Worm (Caenorhabditis elegans) whole organism, L1 larva: ENCODE measurements around the gene T05C12.1.

ENCODE experiments used
- C04F5.9 ChIP-seq: sonication (generic microtip); optimal IDR thresholded peaks from 2 replicates; lab custom pipeline; 2016; ENCODE audit warnings: missing genetic modification characterization, missing compliant biosample characterization
- aha-1 ChIP-seq: fragments of 150-350 bp; optimal IDR thresholded peaks from 2 replicates; lab custom pipeline; 2014; ENCODE audit warnings: missing biosample characterization, missing genetic modification characterization
- ama-1 ChIP-seq: fragments of 150-350 bp; optimal IDR thresholded peaks from 2 replicates; lab custom pipeline; 2014
- blmp-1 ChIP-seq: fragments of 150-350 bp; optimal IDR thresholded peaks from 2 replicates; lab custom pipeline; 2014; ENCODE audit warnings: missing biosample characterization, missing genetic modification characterization
- ceh-88 ChIP-seq: fragments of 200-800 bp; sonication (Bioruptor generic); IDR thresholded peaks from 2 replicates; pipeline ENCODE4 v1.3.6; 2022; ENCODE audit warnings: missing genetic modification characterization, missing compliant biosample characterization
- ceh-90 ChIP-seq: sonication (generic microtip); optimal IDR thresholded peaks from 2 replicates; lab custom pipeline; 2016; ENCODE audit warnings: missing genetic modification characterization, missing compliant biosample characterization
- ces-1 ChIP-seq: fragments of 150-350 bp; optimal IDR thresholded peaks from 2 replicates; lab custom pipeline; 2014; ENCODE audit warnings: missing biosample characterization, missing genetic modification reagents, missing genetic modification characterization
- dsc-1 ChIP-seq: sonication (generic microtip); optimal IDR thresholded peaks from 2 replicates; lab custom pipeline; 2016; ENCODE audit warnings: mild to moderate bottlenecking, missing genetic modification characterization, missing compliant biosample characterization
- efl-1 ChIP-seq, 4 experiments: fragments of 150-350 bp; optimal IDR thresholded peaks in 3 of 4; peaks in 1 of 4; 1 replicate in 1 of 4; 2 replicates in 3 of 4; lab custom pipeline; 2014; ENCODE audit warnings: missing biosample characterization in 2 of 4, missing genetic modification characterization in 2 of 4, missing genetic modification reagents in 2 of 4
- egl-13 ChIP-seq: sonication (generic microtip); optimal IDR thresholded peaks from 2 replicates; lab custom pipeline; 2016; ENCODE audit warnings: missing genotype, missing genetic modification reagents, missing genetic modification characterization, missing compliant biosample characterization
- elt-2 ChIP-seq: sonication (generic microtip); optimal IDR thresholded peaks from 2 replicates; lab custom pipeline; 2016; ENCODE audit warnings: missing genetic modification characterization, mild to moderate bottlenecking, inconsistent platforms, missing compliant biosample characterization, missing genetic modification reagents
- elt-3 ChIP-seq, 6 experiments: fragments of 150-350 bp in 1 of 6; sonication (generic microtip); optimal IDR thresholded peaks; 2 replicates each; lab custom pipeline; 2017 to 2018; ENCODE audit warnings: missing biosample characterization in 6 of 6, missing genetic modification characterization in 6 of 6, inconsistent platforms in 1 of 6
- ets-5 ChIP-seq: fragments of 200-800 bp; sonication (Bioruptor generic); IDR thresholded peaks from 2 replicates; pipeline ENCODE4 v1.3.6; 2022; ENCODE audit warnings: missing genetic modification characterization, missing compliant biosample characterization
- fos-1 ChIP-seq: fragments of 150-350 bp; optimal IDR thresholded peaks from 2 replicates; lab custom pipeline; 2014; ENCODE audit warnings: missing biosample characterization, missing genetic modification characterization
- hpl-2 ChIP-seq: fragments of 150-350 bp; optimal IDR thresholded peaks from 2 replicates; lab custom pipeline; 2014; ENCODE audit warnings: missing biosample characterization, missing genetic modification reagents, missing genetic modification characterization
- irx-1 ChIP-seq: sonication (generic microtip); optimal IDR thresholded peaks from 2 replicates; lab custom pipeline; 2016; ENCODE audit warnings: missing genetic modification characterization, missing compliant biosample characterization
- isw-1 ChIP-seq: fragments of 200-800 bp; sonication (Bioruptor generic); IDR thresholded peaks from 2 replicates; pipeline ENCODE4 v1.3.6; 2022; ENCODE audit warnings: missing genetic modification characterization, missing compliant biosample characterization
- jun-1 ChIP-seq: fragments of 150-350 bp; optimal IDR thresholded peaks from 2 replicates; lab custom pipeline; 2014; ENCODE audit warnings: missing biosample characterization, missing genetic modification reagents, missing genetic modification characterization
- lin-14 ChIP-seq: fragments of 200-800 bp; sonication (Bioruptor generic); optimal IDR thresholded peaks from 2 replicates; lab custom pipeline; 2018; ENCODE audit warnings: mild to moderate bottlenecking, missing genetic modification characterization, moderate library complexity, missing compliant biosample characterization
- lin-15B ChIP-seq: fragments of 150-350 bp; sonication (generic microtip); optimal IDR thresholded peaks from 3 replicates; lab custom pipeline; 2014; ENCODE audit warnings: missing biosample characterization, missing genetic modification characterization
- lin-35 ChIP-seq, 2 experiments: fragments of 150-350 bp; optimal IDR thresholded peaks; 2 replicates each; lab custom pipeline; 2014; ENCODE audit warnings: missing biosample characterization in 2 of 2, missing genetic modification characterization in 2 of 2, missing genetic modification reagents in 2 of 2
- lin-39 ChIP-seq: fragments of 150-350 bp; optimal IDR thresholded peaks from 2 replicates; lab custom pipeline; 2014; ENCODE audit warnings: missing biosample characterization, missing genetic modification reagents, missing genetic modification characterization
- lir-3 ChIP-seq: sonication (generic microtip); optimal IDR thresholded peaks from 2 replicates; lab custom pipeline; 2016; ENCODE audit warnings: mild to moderate bottlenecking, missing genetic modification characterization, moderate library complexity, missing compliant biosample characterization; ENCODE audit not compliant: poor library complexity
- mef-2 ChIP-seq: fragments of 150-350 bp; optimal IDR thresholded peaks from 2 replicates; lab custom pipeline; 2014; ENCODE audit warnings: missing biosample characterization, missing genetic modification characterization
- mep-1 ChIP-seq: fragments of 150-350 bp; optimal IDR thresholded peaks from 2 replicates; lab custom pipeline; 2014; ENCODE audit warnings: missing biosample characterization, missing genetic modification characterization
- nhr-11 ChIP-seq: fragments of 150-350 bp; optimal IDR thresholded peaks from 2 replicates; lab custom pipeline; 2014; ENCODE audit warnings: missing biosample characterization, missing genetic modification characterization
- nhr-28 ChIP-seq: fragments of 150-350 bp; optimal IDR thresholded peaks from 2 replicates; lab custom pipeline; 2014; ENCODE audit warnings: missing biosample characterization, missing genetic modification characterization
- nhr-71 ChIP-seq: sonication (generic microtip); optimal IDR thresholded peaks from 2 replicates; lab custom pipeline; 2016; ENCODE audit warnings: mild to moderate bottlenecking, missing genetic modification characterization, moderate library complexity, missing compliant biosample characterization
- nhr-76 ChIP-seq: sonication (generic microtip); optimal IDR thresholded peaks from 2 replicates; lab custom pipeline; 2017; ENCODE audit warnings: missing biosample characterization, missing genetic modification characterization
- nhr-77 ChIP-seq: fragments of 150-350 bp; optimal IDR thresholded peaks from 2 replicates; lab custom pipeline; 2014; ENCODE audit warnings: missing biosample characterization, missing genetic modification characterization
- nhr-84 ChIP-seq: sonication (generic microtip); optimal IDR thresholded peaks from 2 replicates; lab custom pipeline; 2017; ENCODE audit warnings: missing biosample characterization, missing genetic modification characterization
- nhr-90 ChIP-seq: sonication (generic microtip); optimal IDR thresholded peaks from 2 replicates; lab custom pipeline; 2016; ENCODE audit warnings: mild to moderate bottlenecking, missing genetic modification characterization, missing compliant biosample characterization; ENCODE audit not compliant: poor library complexity
- pag-3 ChIP-seq: sonication (generic microtip); optimal IDR thresholded peaks from 2 replicates; lab custom pipeline; 2017; ENCODE audit warnings: missing genetic modification characterization, mild to moderate bottlenecking, missing compliant biosample characterization, antibody characterized with exemption, borderline replicate concordance; ENCODE audit not compliant: insufficient read depth
- rnt-1 ChIP-seq: sonication (generic microtip); optimal IDR thresholded peaks from 2 replicates; lab custom pipeline; 2016; ENCODE audit warnings: mild to moderate bottlenecking, missing genetic modification characterization, moderate library complexity, missing compliant biosample characterization
- skn-1 ChIP-seq: fragments of 150-350 bp; optimal IDR thresholded peaks from 2 replicates; lab custom pipeline; 2014; ENCODE audit warnings: missing biosample characterization, missing genetic modification characterization
- snpc-4 ChIP-seq: fragments of 150-350 bp; optimal IDR thresholded peaks from 2 replicates; lab custom pipeline; 2014; ENCODE audit warnings: missing biosample characterization, missing genetic modification characterization
- sptf-1 ChIP-seq: fragments of 150-350 bp; optimal IDR thresholded peaks from 2 replicates; lab custom pipeline; 2014; ENCODE audit warnings: missing biosample characterization, missing genetic modification characterization
- swsn-7 ChIP-seq: sonication (generic microtip); optimal IDR thresholded peaks from 2 replicates; lab custom pipeline; 2016; ENCODE audit warnings: missing genetic modification characterization, missing compliant biosample characterization
- tbx-2 ChIP-seq: sonication (generic microtip); optimal IDR thresholded peaks from 2 replicates; lab custom pipeline; 2016; ENCODE audit warnings: missing genetic modification characterization, missing compliant biosample characterization
- tlp-1 ChIP-seq: fragments of 150-350 bp; optimal IDR thresholded peaks from 2 replicates; lab custom pipeline; 2014; ENCODE audit warnings: missing biosample characterization, missing genetic modification characterization
- unc-30 ChIP-seq: sonication (generic microtip); optimal IDR thresholded peaks from 2 replicates; lab custom pipeline; 2017; ENCODE audit warnings: missing biosample characterization, missing genetic modification characterization
- unc-62 ChIP-seq: fragments of 150-350 bp; optimal IDR thresholded peaks from 2 replicates; lab custom pipeline; 2014; ENCODE audit warnings: missing biosample characterization, missing genetic modification reagents, missing genetic modification characterization
- vab-15 ChIP-seq: sonication (generic microtip); optimal IDR thresholded peaks from 2 replicates; lab custom pipeline; 2017; ENCODE audit warnings: missing genotype, mild to moderate bottlenecking, missing genetic modification characterization, missing compliant biosample characterization
- xbp-1 ChIP-seq: sonication (generic microtip); optimal IDR thresholded peaks from 2 replicates; lab custom pipeline; 2016; ENCODE audit warnings: missing genetic modification characterization, missing compliant biosample characterization
- zip-4 ChIP-seq: fragments of 200-800 bp; sonication (Bioruptor generic); optimal IDR thresholded peaks from 2 replicates; lab custom pipeline; 2018; ENCODE audit warnings: mild to moderate bottlenecking, missing genetic modification characterization, moderate library complexity, missing compliant biosample characterization
- ztf-11 ChIP-seq, 2 experiments: sonication (generic microtip); optimal IDR thresholded peaks; 2 replicates each; lab custom pipeline; 2016 to 2017; ENCODE audit warnings: missing genetic modification characterization in 2 of 2, missing biosample characterization in 1 of 2, missing compliant biosample characterization in 1 of 2

The T05C12.1 gene

ce11 chrII:8124867-8125266 lies 48.6 kb upstream of the T05C12.1 start, which contains the start of gene ire-1 (continued):
- TF ChIP-seq dsc-1 (tag; lab: Kevin White, UChicago): peak; percentile 9
- TF ChIP-seq ztf-11 (tag; optimal IDR thresholded peaks at IDR 0.05; lab: Kevin White, UChicago): no peak
- peak; percentile 52 to 69 for TF ChIP-seq efl-1 (optimal IDR thresholded peaks at IDR 0.05; lab: Kevin White, UChicago)
- TF ChIP-seq efl-1 (GFP tag; optimal IDR thresholded peaks at IDR 0.05 in 1 of 2; lab: Kevin White, UChicago): peak; percentile 70 to 95
- TF ChIP-seq skn-1 (tag; lab: Kevin White, UChicago): peak; percentile 80
- no peak for TF ChIP-seq nhr-28 (tag; lab: Kevin White, UChicago)
- TF ChIP-seq elt-2 (tag; lab: Kevin White, UChicago): no peak
- TF ChIP-seq snpc-4 (tag; lab: Kevin White, UChicago): peak; percentile 33
- peak; percentile 12 for TF ChIP-seq jun-1 (tag; lab: Kevin White, UChicago)
- TF ChIP-seq lin-15B: peak; percentile 37
- TF ChIP-seq blmp-1 (tag; lab: Kevin White, UChicago): peak; percentile 49
- no peak for TF ChIP-seq mef-2 (tag; lab: Kevin White, UChicago)
- no peak for TF ChIP-seq sptf-1 (tag; lab: Kevin White, UChicago)
- TF ChIP-seq, all 84 proteins: peak for 30

ce11 chrII:8125439-8125838 lies 48.0 kb upstream of the T05C12.1 start:
- TF ChIP-seq ceh-90 (tag; lab: Kevin White, UChicago) (no peak), lin-14 (GFP tag; lab: Kevin White, UChicago) (peak; percentile 8), nhr-76 (no peak), efl-1 (optimal IDR thresholded peaks at IDR 0.05; lab: Kevin White, UChicago) (no peak), efl-1 (GFP tag; optimal IDR thresholded peaks at IDR 0.05 in 1 of 2; lab: Kevin White, UChicago) (peak in 1 of 2 experiments; percentile 86), blmp-1 (tag; lab: Kevin White, UChicago) (peak; percentile 73)

- TF ChIP-seq irx-1 (no peak), lin-39 (tag; lab: Kevin White, UChicago) (no peak), elt-2 (tag; lab: Kevin White, UChicago) (no peak), skn-1 (tag; lab: Kevin White, UChicago) (peak; percentile 34), xbp-1 (tag; lab: Kevin White, UChicago) (peak; percentile 42), nhr-28 (tag; lab: Kevin White, UChicago) (no peak), nhr-90 (tag; lab: Kevin White, UChicago) (no peak), fos-1 (tag; lab: Kevin White, UChicago) (peak; percentile 31), lin-35 (GFP tag; optimal IDR thresholded peaks at IDR 0.05; lab: Kevin White, UChicago) (peak; percentile 40 to 41), nhr-77 (tag; lab: Kevin White, UChicago) (no peak), isw-1 (GFP tag; lab: Robert Waterston, UW) (no peak), lir-3 (tag; lab: Kevin White, UChicago) (no peak), zip-4 (GFP tag; lab: Kevin White, UChicago) (no peak), unc-30 (tag; lab: Kevin White, UChicago) (no peak), aha-1 (tag; lab: Kevin White, UChicago) (no peak), C04F5.9 (no peak), ceh-88 (no peak), elt-3 (tag; optimal IDR thresholded peaks at IDR 0.05; lab: Kevin White, UChicago) (no peak), tbx-2 (tag; lab: Kevin White, UChicago) (no peak), ces-1 (GFP tag; lab: Kevin White, UChicago) (no peak), ama-1 (no peak), tlp-1 (no peak), mep-1 (tag; lab: Kevin White, UChicago) (peak; percentile 57), jun-1 (tag; lab: Kevin White, UChicago) (peak; percentile 1), egl-13 (peak; percentile 39), blmp-1 (tag; lab: Kevin White, UChicago) (peak; percentile 30), mef-2 (tag; lab: Kevin White, UChicago) (no peak), snpc-4 (tag; lab: Kevin White, UChicago) (no peak), ztf-11 (tag; optimal IDR thresholded peaks at IDR 0.05; lab: Kevin White, UChicago) (peak in 1 of 2 experiments; percentile 12), swsn-7 (tag; lab: Kevin White, UChicago) (peak; percentile 57), nhr-84 (tag; lab: Kevin White, UChicago) (no peak), rnt-1 (tag; lab: Kevin White, UChicago) (peak; percentile 52), pag-3 (tag; lab: Kevin White, UChicago) (no peak), hpl-2 (no peak), vab-15 (tag; lab: Kevin White, UChicago) (no peak), ets-5 (GFP tag; lab: Robert Waterston, UW) (no peak), unc-62 (GFP tag; lab: Kevin White, UChicago) (no peak), efl-1 (optimal IDR thresholded peaks at IDR 0.05; lab: Kevin White, UChicago) (peak in 1 of 2 experiments; percentile 8), efl-1 (GFP tag; optimal IDR thresholded peaks at IDR 0.05 in 1 of 2; lab: Kevin White, UChicago) (peak in 1 of 2 experiments; percentile 0), nhr-11 (tag; lab: Kevin White, UChicago) (no peak), nhr-71 (tag; lab: Kevin White, UChicago) (peak; percentile 64)
These were observed 47.3 kb upstream of the T05C12.1 start for ce11 chrII:8126132-8126531.
